Worm (Caenorhabditis elegans) whole organism, L4/young adult: ENCODE results near the gene fozi-1.

ENCODE experiments used
- W03F9.2 ChIP-seq: fragments of 150-350 bp; optimal IDR thresholded peaks from 2 replicates; lab custom pipeline; 2014; ENCODE audit warnings: missing biosample characterization, missing genetic modification characterization
- dao-5 ChIP-seq: sonication (generic microtip); optimal IDR thresholded peaks from 2 replicates; lab custom pipeline; 2016; ENCODE audit warnings: missing genotype, missing genetic modification characterization, moderate library complexity, missing compliant biosample characterization
- him-1 ChIP-seq: sonication (generic microtip); optimal IDR thresholded peaks from 2 replicates; lab custom pipeline; 2016; ENCODE audit warnings: missing genotype, missing genetic modification reagents, missing genetic modification characterization, missing compliant biosample characterization

DNA sequence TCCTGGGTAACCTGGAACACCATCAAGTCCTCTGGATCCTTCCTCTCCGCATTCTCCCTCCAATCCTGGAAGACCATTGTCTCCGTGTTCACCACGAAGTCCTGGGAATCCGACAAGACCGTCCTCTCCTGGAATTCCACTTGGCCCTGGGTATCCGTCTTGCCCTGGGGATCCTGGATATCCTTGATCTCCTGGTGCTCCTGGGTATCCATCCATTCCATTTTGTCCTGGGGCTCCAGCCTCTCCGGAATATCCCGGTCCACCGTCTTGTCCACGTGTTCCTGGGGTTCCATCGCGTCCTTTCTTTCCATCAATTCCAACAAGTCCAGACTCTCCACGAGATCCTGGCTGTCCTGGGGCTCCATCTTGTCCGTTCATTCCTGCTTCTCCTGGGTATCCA lies 58.4 kb downstream of the fozi-1 start:
- TF ChIP-seq him-1 (tag; lab: Kevin White, UChicago) (no peak), W03F9.2 (tag; lab: Kevin White, UChicago) (no peak), dao-5 (no peak)
